Worm (Caenorhabditis elegans) whole organism, midembryonic: ENCODE measurements around the gene ZK813.4.

Experiments used
- T22C8.4 ChIP-seq: fragments of 200-800 bp; sonication (Bioruptor generic); IDR thresholded peaks from 2 replicates; pipeline ENCODE4 v1.3.6; 2022; ENCODE audit warnings: missing genetic modification characterization, missing compliant biosample characterization
- flt-1 ChIP-seq: fragments of 200-800 bp; sonication (Bioruptor generic); IDR thresholded peaks from 2 replicates; pipeline ENCODE4 v1.3.6; 2022; ENCODE audit warnings: missing genetic modification characterization, missing compliant biosample characterization
- klf-2 ChIP-seq: fragments of 200-800 bp; sonication (Bioruptor generic); conservative IDR thresholded peaks from 2 replicates; pipeline ENCODE4 v1.3.6; 2022; ENCODE audit warnings: missing genetic modification reagents, missing genetic modification characterization, missing compliant biosample characterization
- med-1 ChIP-seq: sonication (generic microtip); optimal IDR thresholded peaks from 2 replicates; lab custom pipeline; 2017; ENCODE audit warnings: missing genetic modification characterization, mild to moderate bottlenecking, missing compliant biosample characterization, antibody characterized with exemption, missing genetic modification reagents; ENCODE audit not compliant: insufficient read depth
- ref-1 ChIP-seq: fragments of 200-800 bp; sonication (Bioruptor generic); conservative IDR thresholded peaks from 2 replicates; pipeline ENCODE4 v1.3.6; 2022; ENCODE audit warnings: missing genetic modification reagents, missing genetic modification characterization, missing compliant biosample characterization
- tab-1 ChIP-seq: fragments of 200-800 bp; sonication (Bioruptor generic); IDR thresholded peaks from 2 replicates; pipeline ENCODE4 v1.3.6; 2022; ENCODE audit warnings: missing genetic modification characterization, missing compliant biosample characterization
- ztf-23 ChIP-seq: fragments of 200-800 bp; sonication (Bioruptor generic); IDR thresholded peaks from 2 replicates; pipeline ENCODE4 v1.3.6; 2022; ENCODE audit warnings: missing genetic modification reagents, missing genetic modification characterization, missing compliant biosample characterization
- ztf-29 ChIP-seq: fragments of 200-800 bp; sonication (Bioruptor generic); IDR thresholded peaks from 2 replicates; pipeline ENCODE4 v1.3.6; 2022; ENCODE audit warnings: missing genetic modification reagents, missing genetic modification characterization, missing compliant biosample characterization

ce11 chrX:3470307-3470706, 40.4 kb upstream of the ZK813.4 start:
- TF ChIP-seq T22C8.4 (GFP tag; lab: Robert Waterston, UW) (no peak), ztf-29 (no peak), ztf-23 (GFP tag; lab: Robert Waterston, UW) (no peak), flt-1 (GFP tag; lab: Robert Waterston, UW) (no peak), med-1 (GFP tag; lab: Kevin White, UChicago) (no peak), klf-2 (no peak), ref-1 (no peak), tab-1 (GFP tag; lab: Robert Waterston, UW) (no peak)
